Worm (Caenorhabditis elegans) whole organism, L4/young adult: Measurements from ENCODE around the gene cyp-33D1.

Source experiments
- W03F9.2 ChIP-seq: fragments of 150-350 bp; optimal IDR thresholded peaks from 2 replicates; lab custom pipeline; 2014; ENCODE audit warnings: missing biosample characterization, missing genetic modification characterization
- dao-5 ChIP-seq: sonication (generic microtip); optimal IDR thresholded peaks from 2 replicates; lab custom pipeline; 2016; ENCODE audit warnings: missing genotype, missing genetic modification characterization, moderate library complexity, missing compliant biosample characterization

- TF ChIP-seq dao-5 (no peak), W03F9.2 (tag; lab: Kevin White, UChicago) (no peak)
Measured at ce11 chrV:16213323-16213722, 37.7 kb upstream of the cyp-33D1 start.
